Fruit fly (Drosophila melanogaster): ENCODE measurements around the gene Ccp84Ag.

The Ccp84Ag gene

dm6 chr3R:6723537-6724171, 37.1 kb downstream of the Ccp84Ag start (continued):
- TF ChIP-seq Asciz (GFP tag; optimal IDR thresholded peaks at IDR 0.05) (no peak), CG7556 (GFP tag; optimal IDR thresholded peaks at IDR 0.05) (peak; percentile 51), Atf-2 (GFP tag; optimal IDR thresholded peaks at IDR 0.05) (no peak), CG5180 (GFP tag; optimal IDR thresholded peaks at IDR 0.05) (peak; percentile 1), CG34422 (GFP tag; IDR thresholded peaks at IDR 0.05) (no peak), ac (GFP tag; optimal IDR thresholded peaks at IDR 0.05) (peak; percentile 1), cato (GFP tag; optimal IDR thresholded peaks at IDR 0.05; ENCODE audit: borderline replicate concordance) (no peak), MBD-R2 (GFP tag; IDR thresholded peaks at IDR 0.05) (no peak), CG11695 (GFP tag; IDR thresholded peaks at IDR 0.05) (no peak), unpg (GFP tag; optimal IDR thresholded peaks at IDR 0.05) (peak; percentile 28), toy (GFP tag; IDR thresholded peaks at IDR 0.05) (no peak), dmrt99B (tag; optimal IDR thresholded peaks at IDR 0.05) (peak; percentile 66), Abd-B (GFP tag; optimal IDR thresholded peaks at IDR 0.05) (no peak), Neu2 (GFP tag; optimal IDR thresholded peaks at IDR 0.05; ENCODE audit: borderline replicate concordance) (peak; percentile 9), zfh1 (GFP tag; IDR thresholded peaks at IDR 0.05) (peak; percentile 42; the same call in 1 of the 3 replicates), run (tag; optimal IDR thresholded peaks at IDR 0.05) (no peak), odd (GFP tag; optimal IDR thresholded peaks at IDR 0.05) (peak; percentile 9), CG4617 (GFP tag; optimal IDR thresholded peaks at IDR 0.05; ENCODE audit: borderline replicate concordance) (no peak), sisA (GFP tag; IDR thresholded peaks at IDR 0.05) (no peak; the same call in 1 of the 2 replicates), ato (GFP tag; IDR thresholded peaks at IDR 0.05; ENCODE audit: partially characterized antibody) (no peak), h (optimal IDR thresholded peaks at IDR 0.05) (no peak), CG31365 (tag; optimal IDR thresholded peaks at IDR 0.05) (no peak), B-H1 (GFP tag; IDR thresholded peaks at IDR 0.05) (no peak), Antp (GFP tag; optimal IDR thresholded peaks at IDR 0.05) (peak; percentile 14), pan (optimal IDR thresholded peaks at IDR 0.05) (no peak), pan (GFP tag; optimal IDR thresholded peaks at IDR 0.05 in 1 of 2, IDR thresholded peaks at IDR 0.05 in 1 of 2) (peak in 1 of 2 experiments; percentile 29), ken (GFP tag; IDR thresholded peaks at IDR 0.05) (0 out of 3 replicates have a peak, but pooled peaks have one; percentile 31), CG2129 (GFP tag; IDR thresholded peaks at IDR 0.05; ENCODE audit: partially characterized antibody) (no peak), sd (tag; optimal IDR thresholded peaks at IDR 0.05) (no peak), sim (GFP tag; IDR thresholded peaks at IDR 0.05) (no peak), Hsf (GFP tag; optimal IDR thresholded peaks at IDR 0.05) (peak; percentile 40), CG30403 (GFP tag; optimal IDR thresholded peaks at IDR 0.05) (peak; percentile 40), CG15073 (GFP tag; optimal IDR thresholded peaks at IDR 0.05) (no peak), onecut (GFP tag; IDR thresholded peaks at IDR 0.05) (0 out of 2 replicates have a peak, but pooled peaks have one; percentile 18), CG17568 (GFP tag; optimal IDR thresholded peaks at IDR 0.05) (no peak), trh (GFP tag; optimal IDR thresholded peaks at IDR 0.05) (no peak), trem (tag; optimal IDR thresholded peaks at IDR 0.05) (peak; percentile 44), bsh (GFP tag; optimal IDR thresholded peaks at IDR 0.05) (peak in 1 of 2 experiments; percentile 49), CG10209 (GFP tag; optimal IDR thresholded peaks at IDR 0.05) (peak; percentile 7), Lim3 (GFP tag; IDR thresholded peaks at IDR 0.05) (no peak), Gsc (GFP tag; IDR thresholded peaks at IDR 0.05) (no peak), lilli (GFP tag; optimal IDR thresholded peaks at IDR 0.05) (no peak), Nf-YB (GFP tag; optimal IDR thresholded peaks at IDR 0.05) (no peak), pum (GFP tag; optimal IDR thresholded peaks at IDR 0.05) (peak; percentile 36), Drgx (GFP tag; IDR thresholded peaks at IDR 0.05) (no peak), Hr51 (GFP tag; optimal IDR thresholded peaks at IDR 0.05) (peak in 1 of 2 experiments; percentile 16), CTCF (GFP tag; optimal IDR thresholded peaks at IDR 0.05) (no peak), CG13287 (GFP tag; IDR thresholded peaks at IDR 0.05; ENCODE audit: partially characterized antibody) (no peak), CG4854 (GFP tag; optimal IDR thresholded peaks at IDR 0.05) (no peak), ara (GFP tag; IDR thresholded peaks at IDR 0.05) (0 out of 2 replicates have a peak, but pooled peaks have one; percentile 40)

Measured in whole organism, embryonic.